Worm (Caenorhabditis elegans): ENCODE data around the gene snu-23.

- TF ChIP-seq F49E8.2 (tag; optimal IDR thresholded peaks at IDR 0.05; ENCODE audit: borderline replicate concordance) (no peak), unc-62 (GFP tag; optimal IDR thresholded peaks at IDR 0.05 in 1 of 2) (no peak), unc-62 (tag; optimal IDR thresholded peaks at IDR 0.05) (no peak), dmd-9 (GFP tag; IDR thresholded peaks at IDR 0.05) (no peak), lir-3 (tag; optimal IDR thresholded peaks at IDR 0.05) (no peak), mxl-3 (GFP tag; optimal IDR thresholded peaks at IDR 0.05) (no peak), mdl-1 (tag; optimal IDR thresholded peaks at IDR 0.05) (no peak), hmg-1.1 (GFP tag; IDR thresholded peaks at IDR 0.05) (no peak), aly-2 (tag; optimal IDR thresholded peaks at IDR 0.05) (no peak), spr-1 (tag; optimal IDR thresholded peaks at IDR 0.05) (no peak), T26A8.4 (GFP tag; IDR thresholded peaks at IDR 0.05) (no peak)
These were observed 9.4 kb upstream of the snu-23 start for ce11 chrIII:7779313-7779712.

All from whole organism, L4 larva.